Worm (Caenorhabditis elegans) whole organism, L2 larva: ENCODE measurements around the gene F54D5.17.

Source experiments
- lin-11 ChIP-seq: fragments of 150-350 bp; sonication (generic microtip); optimal IDR thresholded peaks from 2 replicates; lab custom pipeline; 2014; ENCODE audit warnings: missing biosample characterization, missing genetic modification characterization, inconsistent platforms, mixed read lengths
- mdl-1 ChIP-seq, 2 experiments: fragments of 150-350 bp in 1 of 2; sonication (generic microtip) in 1 of 2; optimal IDR thresholded peaks; 2 replicates each; lab custom pipeline; 2017; ENCODE audit warnings: missing biosample characterization in 2 of 2, missing genetic modification characterization in 2 of 2
- nhr-237 ChIP-seq: fragments of 150-350 bp; optimal IDR thresholded peaks from 2 replicates; lab custom pipeline; 2014; ENCODE audit warnings: missing biosample characterization, missing genetic modification characterization
- snpc-4 ChIP-seq: fragments of 150-350 bp; optimal IDR thresholded peaks from 2 replicates; lab custom pipeline; 2014; ENCODE audit warnings: missing biosample characterization, missing genetic modification characterization
- unc-39 ChIP-seq: fragments of 150-350 bp; optimal IDR thresholded peaks from 2 replicates; lab custom pipeline; 2014; ENCODE audit warnings: missing biosample characterization, missing genetic modification characterization
- ztf-11 ChIP-seq: sonication (generic microtip); optimal IDR thresholded peaks from 2 replicates; lab custom pipeline; 2017; ENCODE audit warnings: missing biosample characterization, missing genetic modification characterization

DNA sequence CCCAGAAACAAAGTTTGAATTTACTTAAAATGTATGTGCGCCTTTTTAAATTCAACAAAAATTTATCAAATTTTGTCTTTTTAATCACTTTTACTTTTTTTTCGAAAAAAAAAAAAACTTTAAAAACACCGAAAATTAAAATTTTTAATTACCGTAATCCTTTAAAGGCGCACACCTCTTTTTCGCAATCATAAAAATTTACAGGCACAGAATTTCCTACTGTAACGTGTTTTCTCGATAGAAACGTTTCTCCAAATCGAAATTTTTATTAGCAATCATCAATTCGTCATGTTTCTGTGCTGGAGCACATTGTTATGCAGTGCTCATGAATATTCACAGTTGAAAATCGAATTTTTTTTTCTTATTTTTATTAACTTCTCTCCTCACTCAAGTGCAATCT is 19.9 kb upstream of the F54D5.17 start:
- TF ChIP-seq nhr-237 (no peak), snpc-4 (tag; lab: Kevin White, UChicago) (no peak), ztf-11 (tag; lab: Kevin White, UChicago) (no peak), lin-11 (tag; lab: Kevin White, UChicago) (no peak), unc-39 (tag; lab: Kevin White, UChicago) (no peak), mdl-1 (tag; optimal IDR thresholded peaks at IDR 0.05; lab: Kevin White, UChicago) (no peak)
